Fruit fly (Drosophila melanogaster) whole organism, embryonic: ENCODE data around the gene mfas.

Source experiments
- Aef1 ChIP-seq: fragments of 200-800 bp; sonication (Bioruptor generic); IDR thresholded peaks from 3 replicates; pipeline ENCODE4 v1.3.6; 2022; ENCODE audit warnings: missing biosample characterization, missing genetic modification characterization
- Awh ChIP-seq: fragments of 200-800 bp; sonication (Bioruptor generic); IDR thresholded peaks from 2 replicates; pipeline ENCODE4, ENCODE4 v1.3.6; 2022; ENCODE audit warnings: missing biosample characterization, missing genetic modification characterization
- CG10267 ChIP-seq: fragments of 200-800 bp; sonication (Bioruptor generic); optimal IDR thresholded peaks from 2 replicates; lab custom pipeline; 2018; ENCODE audit warnings: missing biosample characterization, mild to moderate bottlenecking, missing genetic modification characterization, moderate library complexity
- CG12236 ChIP-seq: fragments of 200-800 bp; sonication (Bioruptor generic); optimal IDR thresholded peaks from 2 replicates; lab custom pipeline; 2016; ENCODE audit warnings: missing biosample characterization, missing genetic modification characterization
- CG12391 ChIP-seq: fragments of 200-800 bp; sonication (Bioruptor generic); optimal IDR thresholded peaks from 3 replicates; lab custom pipeline; 2018; ENCODE audit warnings: missing biosample characterization, mild to moderate bottlenecking, missing genetic modification characterization, moderate library complexity
- CG14860 ChIP-seq: fragments of 200-800 bp; sonication (Bioruptor generic); IDR thresholded peaks from 3 replicates; pipeline ENCODE4 v1.3.6; 2022; ENCODE audit warnings: missing biosample characterization, missing genetic modification characterization; ENCODE audit not compliant: partially characterized antibody
- CG15011 ChIP-seq: fragments of 200-800 bp; sonication (Bioruptor generic); optimal IDR thresholded peaks from 3 replicates; lab custom pipeline; 2018; ENCODE audit warnings: missing biosample characterization, mild to moderate bottlenecking, missing genetic modification characterization
- CG1603 ChIP-seq: fragments of 200-800 bp; sonication (Bioruptor generic); optimal IDR thresholded peaks from 2 replicates; lab custom pipeline; 2019; ENCODE audit warnings: missing biosample characterization, mild to moderate bottlenecking, missing genetic modification characterization, moderate library complexity
- CG17802 ChIP-seq: fragments of 200-800 bp; sonication (Bioruptor generic); optimal IDR thresholded peaks from 2 replicates; lab custom pipeline; 2018; ENCODE audit warnings: missing biosample characterization, mild to moderate bottlenecking, missing genetic modification characterization, moderate library complexity
- CG17912 ChIP-seq: fragments of 200-800 bp; sonication (Bioruptor generic); optimal IDR thresholded peaks from 2 replicates; lab custom pipeline; 2018; ENCODE audit warnings: missing biosample characterization, mild to moderate bottlenecking, missing genetic modification characterization
- CG18619 ChIP-seq: fragments of 200-800 bp; sonication (Bioruptor generic); optimal IDR thresholded peaks from 3 replicates; lab custom pipeline; 2017; ENCODE audit warnings: missing biosample characterization, mild to moderate bottlenecking, missing genetic modification characterization
- CG18764 ChIP-seq: fragments of 200-800 bp; sonication (Bioruptor generic); optimal IDR thresholded peaks from 3 replicates; lab custom pipeline; 2016; ENCODE audit warnings: missing biosample characterization, missing genetic modification characterization
- CG2199 ChIP-seq: fragments of 200-800 bp; sonication (Bioruptor generic); IDR thresholded peaks from 3 replicates; pipeline ENCODE4 v1.3.6; 2022; ENCODE audit warnings: missing biosample characterization, missing genetic modification characterization
- CG4707 ChIP-seq: fragments of 200-800 bp; sonication (Bioruptor generic); optimal IDR thresholded peaks from 2 replicates; lab custom pipeline; 2018; ENCODE audit warnings: missing biosample characterization, mild to moderate bottlenecking, missing genetic modification characterization, moderate library complexity
- CG8281 ChIP-seq: fragments of 200-800 bp; sonication (Bioruptor generic); optimal IDR thresholded peaks from 2 replicates; lab custom pipeline; 2018; ENCODE audit warnings: missing biosample characterization, mild to moderate bottlenecking, missing genetic modification characterization, moderate library complexity
- CG8944 ChIP-seq: fragments of 200-800 bp; sonication (Bioruptor generic); optimal IDR thresholded peaks from 3 replicates; lab custom pipeline; 2016; ENCODE audit warnings: missing biosample characterization, missing genetic modification characterization
- CTCF ChIP-seq: fragments of 200-800 bp; sonication (Bioruptor generic); optimal IDR thresholded peaks from 2 replicates; lab custom pipeline; 2017; ENCODE audit warnings: missing biosample characterization, mild to moderate bottlenecking, missing genetic modification characterization, moderate library complexity
- Dek ChIP-seq: fragments of 200-800 bp; sonication (Bioruptor generic); optimal IDR thresholded peaks from 3 replicates; lab custom pipeline; 2019; ENCODE audit warnings: missing biosample characterization, mild to moderate bottlenecking, missing genetic modification characterization, moderate library complexity
- Doc2 ChIP-seq: fragments of 200-800 bp; sonication (Bioruptor generic); IDR thresholded peaks from 2 replicates; pipeline ENCODE4 v1.3.6; 2022; ENCODE audit warnings: missing biosample characterization, missing genetic modification characterization
- Fer3 ChIP-seq: fragments of 200-800 bp; sonication (Bioruptor generic); optimal IDR thresholded peaks from 2 replicates; lab custom pipeline; 2018; ENCODE audit warnings: missing biosample characterization, mild to moderate bottlenecking, missing genetic modification characterization, moderate library complexity
- HmgZ ChIP-seq: fragments of 200-800 bp; sonication (Bioruptor generic); optimal IDR thresholded peaks from 2 replicates; lab custom pipeline; 2018; ENCODE audit warnings: missing biosample characterization, mild to moderate bottlenecking, missing genetic modification characterization
- Jarid2 ChIP-seq: fragments of 200-800 bp; sonication (Bioruptor generic); optimal IDR thresholded peaks from 3 replicates; lab custom pipeline; 2017; ENCODE audit warnings: mild to moderate bottlenecking, missing biosample characterization, missing genetic modification reagents, missing genetic modification characterization
- Kr ChIP-seq: fragments of 200-800 bp; sonication (Bioruptor generic); optimal IDR thresholded peaks from 2 replicates; lab custom pipeline; 2017; ENCODE audit warnings: missing biosample characterization, mild to moderate bottlenecking, missing genetic modification characterization
- Scr ChIP-seq: fragments of 200-800 bp; sonication (Bioruptor generic); IDR thresholded peaks from 2 replicates; pipeline ENCODE4 v1.3.6; 2022; ENCODE audit warnings: missing biosample characterization, missing genetic modification characterization; ENCODE audit not compliant: partially characterized antibody
- Side ChIP-seq: fragments of 200-800 bp; sonication (Bioruptor generic); optimal IDR thresholded peaks from 2 replicates; lab custom pipeline; 2016; ENCODE audit warnings: missing biosample characterization, missing genetic modification characterization
- Sox102F ChIP-seq: fragments of 200-800 bp; sonication (Bioruptor generic); optimal IDR thresholded peaks from 2 replicates; lab custom pipeline; 2018; ENCODE audit warnings: missing biosample characterization, mild to moderate bottlenecking, missing genetic modification characterization, moderate library complexity
- Tbp ChIP-seq: fragments of >200 bp; optimal IDR thresholded peaks from 2 replicates; lab custom pipeline; 2018; ENCODE audit warnings: missing biosample characterization, missing genetic modification characterization
- Vsx1 ChIP-seq: fragments of 200-800 bp; sonication (Bioruptor generic); optimal IDR thresholded peaks from 2 replicates; lab custom pipeline; 2017; ENCODE audit warnings: missing biosample characterization, mild to moderate bottlenecking, missing genetic modification characterization, missing genetic modification reagents
- cad ChIP-seq: fragments of >200 bp; optimal IDR thresholded peaks from 2 replicates; lab custom pipeline; 2017; ENCODE audit warnings: missing biosample characterization, missing genetic modification characterization
- caup ChIP-seq: fragments of 200-800 bp; sonication (Bioruptor generic); optimal IDR thresholded peaks from 3 replicates; lab custom pipeline; 2017; ENCODE audit warnings: missing biosample characterization, mild to moderate bottlenecking, missing genetic modification characterization, moderate library complexity; ENCODE audit not compliant: severe bottlenecking
- da ChIP-seq: fragments of 200-800 bp; sonication (Bioruptor generic); optimal IDR thresholded peaks from 2 replicates; lab custom pipeline; 2016; ENCODE audit warnings: missing biosample characterization, missing genetic modification characterization
- dan ChIP-seq: fragments of 200-800 bp; sonication (Bioruptor generic); IDR thresholded peaks from 2 replicates; pipeline ENCODE4 v1.3.6; 2022; ENCODE audit warnings: missing biosample characterization, missing genetic modification characterization
- ems ChIP-seq: fragments of 200-800 bp; sonication (Bioruptor generic); optimal IDR thresholded peaks from 3 replicates; lab custom pipeline; 2016; ENCODE audit warnings: missing biosample characterization, missing genetic modification characterization
- esg ChIP-seq: fragments of 200-800 bp; sonication (Bioruptor generic); conservative IDR thresholded peaks from 2 replicates; pipeline ENCODE4 v1.3.6; 2022; ENCODE audit warnings: missing biosample characterization, missing genetic modification characterization
- eve ChIP-seq, 2 experiments: fragments of >200 bp; optimal IDR thresholded peaks; 2 replicates each; lab custom pipeline; 2017; ENCODE audit warnings: missing biosample characterization in 2 of 2, missing genetic modification characterization in 2 of 2
- exex ChIP-seq: fragments of 200-800 bp; sonication (Bioruptor generic); optimal IDR thresholded peaks from 4 replicates; lab custom pipeline; 2018; ENCODE audit warnings: missing biosample characterization, mild to moderate bottlenecking, missing genetic modification characterization, moderate library complexity
- fd96Cb ChIP-seq: fragments of 200-800 bp; sonication (Bioruptor generic); optimal IDR thresholded peaks from 2 replicates; lab custom pipeline; 2018; ENCODE audit warnings: missing biosample characterization, mild to moderate bottlenecking, missing genetic modification characterization, moderate library complexity
- gcm2 ChIP-seq: fragments of 200-800 bp; sonication (Bioruptor generic); optimal IDR thresholded peaks from 2 replicates; lab custom pipeline; 2016; ENCODE audit warnings: missing biosample characterization, missing genetic modification characterization
- gem ChIP-seq: fragments of 200-800 bp; sonication (Bioruptor generic); optimal IDR thresholded peaks from 2 replicates; lab custom pipeline; 2019; ENCODE audit warnings: missing biosample characterization, mild to moderate bottlenecking, missing genetic modification characterization, moderate library complexity
- gfzf ChIP-seq: fragments of 200-800 bp; sonication (Bioruptor generic); optimal IDR thresholded peaks from 2 replicates; lab custom pipeline; 2016; ENCODE audit warnings: missing biosample characterization, mild to moderate bottlenecking, missing genetic modification characterization, moderate library complexity
- hth ChIP-seq: fragments of >200 bp; optimal IDR thresholded peaks from 2 replicates; lab custom pipeline; 2017; ENCODE audit warnings: inconsistent platforms
- jigr1 ChIP-seq: fragments of 200-800 bp; sonication (Bioruptor generic); IDR thresholded peaks from 3 replicates; pipeline ENCODE4 v1.3.6; 2022; ENCODE audit warnings: missing biosample characterization, missing genetic modification characterization
- jing ChIP-seq: fragments of 200-800 bp; sonication (Bioruptor generic); optimal IDR thresholded peaks from 2 replicates; lab custom pipeline; 2018; ENCODE audit warnings: missing biosample characterization, mild to moderate bottlenecking, missing genetic modification characterization
- nmo ChIP-seq: fragments of 200-800 bp; sonication (Bioruptor generic); optimal IDR thresholded peaks from 2 replicates; lab custom pipeline; 2018; ENCODE audit warnings: missing biosample characterization, mild to moderate bottlenecking, missing genetic modification characterization, moderate library complexity
- oc ChIP-seq: fragments of 200-800 bp; sonication (Bioruptor generic); optimal IDR thresholded peaks from 2 replicates; lab custom pipeline; 2018; ENCODE audit warnings: missing biosample characterization, mild to moderate bottlenecking, missing genetic modification characterization, moderate library complexity
- row ChIP-seq: fragments of 200-800 bp; sonication (Bioruptor generic); IDR thresholded peaks from 3 replicates; pipeline ENCODE4 v1.3.6; 2022; ENCODE audit warnings: missing biosample characterization, missing genetic modification characterization
- tll ChIP-seq, 2 experiments: fragments of 200-800 bp in 1 of 2; fragments of >200 bp in 1 of 2; sonication (Bioruptor generic) in 1 of 2; optimal IDR thresholded peaks; 2 replicates each; lab custom pipeline; 2017 to 2019; ENCODE audit warnings: missing biosample characterization in 2 of 2, missing genetic modification characterization in 2 of 2, mild to moderate bottlenecking in 1 of 2, moderate library complexity in 1 of 2
- unpg ChIP-seq: fragments of 200-800 bp; sonication (Bioruptor generic); optimal IDR thresholded peaks from 3 replicates; lab custom pipeline; 2018; ENCODE audit warnings: missing biosample characterization, mild to moderate bottlenecking, missing genetic modification characterization, moderate library complexity
- yki ChIP-seq: fragments of >200 bp; optimal IDR thresholded peaks from 3 replicates; lab custom pipeline; 2018

Gene mfas

dm6 chr3R:11977336-11977678 lies 15.8 kb downstream of the mfas start (continued):
- TF ChIP-seq nmo (GFP tag; lab: Kevin White, UChicago) (peak; percentile 1), row (GFP tag; lab: Robert Waterston, UW) (peak; percentile 26; the same call in 1 of the 3 replicates), fd96Cb (tag; lab: Kevin White, UChicago) (no peak), CG10267 (tag; lab: Kevin White, UChicago) (peak; percentile 1), ems (GFP tag; lab: Kevin White, UChicago) (no peak), CG12236 (no peak), oc (no peak), CG12391 (tag; lab: Kevin White, UChicago) (peak; percentile 28), Jarid2 (GFP tag; lab: Kevin White, UChicago) (no peak), gem (tag; lab: Kevin White, UChicago) (peak; percentile 48), CG8281 (tag; lab: Kevin White, UChicago) (no peak), Sox102F (peak; percentile 29), Vsx1 (GFP tag; lab: Kevin White, UChicago) (no peak)

dm6 chr3R:11976556-11977335 lies 16.4 kb downstream of the mfas start, which contains the start of gene CG10005:
TSS of gene CG10005 (minus strand) at chr3R:11977197.
- no peak for TF ChIP-seq dan
- peak; percentile 18; the same call in 1 of the 3 replicates for TF ChIP-seq CG2199 (GFP tag; lab: Robert Waterston, UW)
- no peak for TF ChIP-seq HmgZ (tag; lab: Kevin White, UChicago)
- TF ChIP-seq Fer3 (tag; lab: Kevin White, UChicago) = no peak
- TF ChIP-seq Awh (GFP tag; lab: Robert Waterston, UW) = no peak
- peak; percentile 20 for TF ChIP-seq oc
- no peak for TF ChIP-seq Scr (GFP tag; lab: Robert Waterston, UW)
- no peak for TF ChIP-seq Side
- TF ChIP-seq hth (lab: Kevin White, UChicago) = no peak
- TF ChIP-seq Dek (tag; lab: Kevin White, UChicago) = no peak
- TF ChIP-seq CTCF (GFP tag; lab: Kevin White, UChicago) = no peak
- no peak for TF ChIP-seq gcm2 (GFP tag; lab: Kevin White, UChicago)
- TF ChIP-seq gfzf = no peak
- no peak for TF ChIP-seq CG17912
- TF ChIP-seq Tbp = no peak
- no peak for TF ChIP-seq tll (GFP tag; optimal IDR thresholded peaks at IDR 0.05; lab: Kevin White, UChicago)
- TF ChIP-seq da (GFP tag; lab: Kevin White, UChicago) = no peak
- no peak for TF ChIP-seq CG8944 (GFP tag; lab: Kevin White, UChicago)
- no peak for TF ChIP-seq jing (GFP tag; lab: Kevin White, UChicago)
- TF ChIP-seq exex = no peak
- TF ChIP-seq caup (GFP tag; lab: Kevin White, UChicago) = no peak
- no peak for TF ChIP-seq CG1603
- no peak for TF ChIP-seq eve (GFP tag; optimal IDR thresholded peaks at IDR 0.05; lab: Kevin White, UChicago)
- no peak for TF ChIP-seq Doc2 (GFP tag; lab: Robert Waterston, UW)
- no peak for TF ChIP-seq CG15011 (GFP tag; lab: Kevin White, UChicago)
- no peak for TF ChIP-seq Kr (GFP tag; lab: Kevin White, UChicago)
- no peak for TF ChIP-seq CG18619 (GFP tag; lab: Kevin White, UChicago)
- TF ChIP-seq jigr1 (GFP tag; lab: Robert Waterston, UW) = no peak
- no peak for TF ChIP-seq CG18764
- TF ChIP-seq cad = no peak
- no peak for TF ChIP-seq CG17802 (tag; lab: Kevin White, UChicago)
- no peak for TF ChIP-seq yki (lab: Kevin White, UChicago)
- TF ChIP-seq CG4707 = no peak
- no peak for TF ChIP-seq unpg (GFP tag; lab: Kevin White, UChicago)
- no peak for TF ChIP-seq CG14860 (GFP tag; lab: Robert Waterston, UW)
- no peak for TF ChIP-seq Aef1
- TF ChIP-seq esg (GFP tag; lab: Robert Waterston, UW) = no peak
